Fruit fly (Drosophila melanogaster) whole organism, embryonic: ENCODE results near the gene CG6738.
A peak's percentile ranks its signal among the peaks of the same experiment; 100 is the strongest.

Source experiments
- Aef1 ChIP-seq: fragments of 200-800 bp; sonication (Bioruptor generic); IDR thresholded peaks from 3 replicates; pipeline ENCODE4 v1.3.6; 2022; ENCODE audit warnings: missing biosample characterization, missing genetic modification characterization
- Bgb ChIP-seq: fragments of 200-800 bp; sonication (Bioruptor generic); IDR thresholded peaks from 2 replicates; pipeline ENCODE4 v1.3.6; 2022; ENCODE audit warnings: missing biosample characterization, missing genetic modification characterization; ENCODE audit not compliant: partially characterized antibody
- CG10462 ChIP-seq: fragments of 200-800 bp; sonication (Bioruptor generic); optimal IDR thresholded peaks from 2 replicates; lab custom pipeline; 2016; ENCODE audit warnings: missing biosample characterization, missing genetic modification characterization
- CG10565 ChIP-seq: fragments of 200-800 bp; sonication (Bioruptor generic); optimal IDR thresholded peaks from 3 replicates; lab custom pipeline; 2016; ENCODE audit warnings: missing biosample characterization, mild to moderate bottlenecking, missing genetic modification characterization
- CG11093 ChIP-seq: fragments of 200-800 bp; sonication (Bioruptor generic); IDR thresholded peaks from 3 replicates; pipeline ENCODE4 v1.3.6; 2022; ENCODE audit warnings: missing biosample characterization, missing genetic modification characterization
- CG12744 ChIP-seq: fragments of 200-800 bp; sonication (Bioruptor generic); optimal IDR thresholded peaks from 2 replicates; lab custom pipeline; 2016; ENCODE audit warnings: missing biosample characterization, missing genetic modification characterization
- CG13287 ChIP-seq: fragments of 200-800 bp; sonication (Bioruptor generic); IDR thresholded peaks from 2 replicates; pipeline ENCODE4 v1.3.6; 2022; ENCODE audit warnings: missing biosample characterization, missing genetic modification characterization; ENCODE audit not compliant: partially characterized antibody
- CG15269 ChIP-seq: fragments of 200-800 bp; sonication (Bioruptor generic); optimal IDR thresholded peaks from 2 replicates; lab custom pipeline; 2018; ENCODE audit warnings: missing biosample characterization, mild to moderate bottlenecking, missing genetic modification characterization, moderate library complexity
- CG16815 ChIP-seq: fragments of 200-800 bp; sonication (Bioruptor generic); optimal IDR thresholded peaks from 3 replicates; lab custom pipeline; 2017; ENCODE audit warnings: missing biosample characterization, mild to moderate bottlenecking, missing genetic modification characterization
- CG17186 ChIP-seq: fragments of 200-800 bp; sonication (Bioruptor generic); optimal IDR thresholded peaks from 3 replicates; lab custom pipeline; 2017; ENCODE audit warnings: missing biosample characterization, missing genetic modification reagents, missing genetic modification characterization
- CG18476 ChIP-seq: fragments of 200-800 bp; sonication (Bioruptor generic); optimal IDR thresholded peaks from 2 replicates; lab custom pipeline; 2016; ENCODE audit warnings: missing biosample characterization, mild to moderate bottlenecking, missing genetic modification characterization
- CG2712 ChIP-seq: fragments of 200-800 bp; optimal IDR thresholded peaks from 3 replicates; lab custom pipeline; 2019; ENCODE audit warnings: missing biosample characterization, mild to moderate bottlenecking, missing genetic modification characterization, moderate library complexity
- CG31224 ChIP-seq: fragments of 200-800 bp; sonication (Bioruptor generic); IDR thresholded peaks from 2 replicates; pipeline ENCODE4 v1.3.6; 2022; ENCODE audit warnings: missing biosample characterization, missing genetic modification characterization
- CG32532 ChIP-seq: fragments of 200-800 bp; sonication (Bioruptor generic); IDR thresholded peaks from 2 replicates; pipeline ENCODE4 v1.3.6; 2022; ENCODE audit warnings: missing biosample characterization, missing genetic modification characterization
- CG32767 ChIP-seq: fragments of 200-800 bp; sonication (Bioruptor generic); IDR thresholded peaks from 2 replicates; pipeline ENCODE4 v1.3.6; 2022; ENCODE audit warnings: missing biosample characterization, missing genetic modification characterization
- CG34422 ChIP-seq: fragments of 200-800 bp; sonication (Bioruptor generic); IDR thresholded peaks from 3 replicates; pipeline ENCODE4 v1.3.6; 2022; ENCODE audit warnings: missing biosample characterization, missing genetic modification characterization
- CG4282 ChIP-seq: fragments of 200-800 bp; sonication (Bioruptor generic); optimal IDR thresholded peaks from 2 replicates; lab custom pipeline; 2016; ENCODE audit warnings: missing biosample characterization, missing genetic modification characterization
- CG6689 ChIP-seq: fragments of 200-800 bp; sonication (Bioruptor generic); IDR thresholded peaks from 2 replicates; pipeline ENCODE4 v1.3.6; 2022; ENCODE audit warnings: missing biosample characterization, missing genetic modification characterization
- CG6854 ChIP-seq: fragments of 200-800 bp; sonication (Bioruptor generic); optimal IDR thresholded peaks from 3 replicates; lab custom pipeline; 2017; ENCODE audit warnings: missing biosample characterization, mild to moderate bottlenecking, missing genetic modification characterization
- CG7357 ChIP-seq: fragments of 200-800 bp; sonication (Bioruptor generic); IDR thresholded peaks from 3 replicates; pipeline ENCODE4 v1.3.6; 2022; ENCODE audit warnings: missing biosample characterization, missing genetic modification characterization
- CG8388 ChIP-seq: fragments of 200-800 bp; sonication (Bioruptor generic); optimal IDR thresholded peaks from 2 replicates; lab custom pipeline; 2019; ENCODE audit warnings: missing biosample characterization, mild to moderate bottlenecking, missing genetic modification characterization, moderate library complexity
- CG9215 ChIP-seq: fragments of 200-800 bp; sonication (Bioruptor generic); IDR thresholded peaks from 2 replicates; pipeline ENCODE4 v1.3.6; 2022; ENCODE audit warnings: missing biosample characterization, missing genetic modification characterization
- CG9727 ChIP-seq: fragments of 200-800 bp; sonication (Bioruptor generic); optimal IDR thresholded peaks from 3 replicates; lab custom pipeline; 2017; ENCODE audit warnings: missing biosample characterization, mild to moderate bottlenecking, missing genetic modification characterization
- Camta ChIP-seq: fragments of 200-800 bp; sonication (Bioruptor generic); optimal IDR thresholded peaks from 2 replicates; lab custom pipeline; 2016; ENCODE audit warnings: missing biosample characterization, missing genetic modification characterization
- Dbx ChIP-seq: fragments of 200-800 bp; sonication (Bioruptor generic); IDR thresholded peaks from 3 replicates; pipeline ENCODE4 v1.3.6; 2022; ENCODE audit warnings: missing biosample characterization, missing genetic modification characterization
- Doc3 ChIP-seq: fragments of 200-800 bp; sonication (Bioruptor generic); IDR thresholded peaks from 3 replicates; pipeline ENCODE4 v1.3.6; 2022; ENCODE audit warnings: missing biosample characterization, missing genetic modification characterization; ENCODE audit not compliant: partially characterized antibody
- E2f2 ChIP-seq: fragments of 200-800 bp; sonication (Bioruptor generic); IDR thresholded peaks from 2 replicates; pipeline ENCODE4 v1.3.6; 2022; ENCODE audit warnings: missing biosample characterization, missing genetic modification characterization
- ERR ChIP-seq: fragments of 200-800 bp; sonication (Bioruptor generic); optimal IDR thresholded peaks from 2 replicates; lab custom pipeline; 2016; ENCODE audit warnings: missing biosample characterization, missing genetic modification characterization
- Fer1 ChIP-seq: fragments of 200-800 bp; sonication (Bioruptor generic); optimal IDR thresholded peaks from 2 replicates; lab custom pipeline; 2017; ENCODE audit warnings: missing biosample characterization, mild to moderate bottlenecking, missing genetic modification characterization
- HLHmδ ChIP-seq: fragments of 200-800 bp; sonication (Bioruptor generic); optimal IDR thresholded peaks from 2 replicates; lab custom pipeline; 2018; ENCODE audit warnings: missing biosample characterization, mild to moderate bottlenecking, missing genetic modification characterization, moderate library complexity
- Lpt ChIP-seq: fragments of >200 bp; optimal IDR thresholded peaks from 2 replicates; lab custom pipeline; 2018; ENCODE audit warnings: missing biosample characterization, missing genetic modification characterization
- Max ChIP-seq: fragments of 200-800 bp; sonication (Bioruptor generic); optimal IDR thresholded peaks from 2 replicates; lab custom pipeline; 2016; ENCODE audit warnings: missing biosample characterization, mild to moderate bottlenecking, missing genetic modification characterization
- Opbp ChIP-seq: fragments of 200-800 bp; sonication (Bioruptor generic); IDR thresholded peaks from 3 replicates; pipeline ENCODE4 v1.3.6; 2022; ENCODE audit warnings: missing biosample characterization, missing genetic modification characterization; ENCODE audit not compliant: partially characterized antibody
- Sry-β ChIP-seq: fragments of 200-800 bp; sonication (Bioruptor generic); optimal IDR thresholded peaks from 2 replicates; lab custom pipeline; 2018; ENCODE audit warnings: missing biosample characterization, mild to moderate bottlenecking, missing genetic modification characterization, moderate library complexity
- az2 ChIP-seq: fragments of 200-800 bp; sonication (Bioruptor generic); optimal IDR thresholded peaks from 3 replicates; lab custom pipeline; 2016; ENCODE audit warnings: missing biosample characterization, missing genetic modification characterization
- chif ChIP-seq, 2 experiments: fragments of 200-800 bp; sonication (Bioruptor generic); optimal IDR thresholded peaks; 3 replicates each; lab custom pipeline; 2016; ENCODE audit warnings: missing biosample characterization in 2 of 2, missing genetic modification characterization in 2 of 2
- chn ChIP-seq: fragments of 200-800 bp; sonication (Bioruptor generic); optimal IDR thresholded peaks from 2 replicates; lab custom pipeline; 2016; ENCODE audit warnings: missing biosample characterization, missing genetic modification characterization
- danr ChIP-seq: fragments of 200-800 bp; sonication (Bioruptor generic); IDR thresholded peaks from 2 replicates; pipeline ENCODE4 v1.3.6; 2022; ENCODE audit warnings: missing biosample characterization, missing genetic modification characterization
- gro ChIP-seq: fragments of 200-800 bp; sonication (Bioruptor generic); optimal IDR thresholded peaks from 2 replicates; lab custom pipeline; 2016; ENCODE audit warnings: missing biosample characterization, missing genetic modification characterization
- ken ChIP-seq: fragments of 200-800 bp; sonication (Bioruptor generic); IDR thresholded peaks from 3 replicates; pipeline ENCODE4 v1.3.6; 2022; ENCODE audit warnings: missing biosample characterization, missing genetic modification characterization
- kni ChIP-seq: fragments of 200-800 bp; sonication (Bioruptor generic); optimal IDR thresholded peaks from 3 replicates; lab custom pipeline; 2017; ENCODE audit warnings: mild to moderate bottlenecking, missing biosample characterization, missing genetic modification reagents, missing genetic modification characterization
- maf-S ChIP-seq: fragments of 200-800 bp; sonication (Bioruptor generic); optimal IDR thresholded peaks from 2 replicates; lab custom pipeline; 2016; ENCODE audit warnings: missing biosample characterization, missing genetic modification characterization
- peb ChIP-seq: fragments of 200-800 bp; sonication (Bioruptor generic); IDR thresholded peaks from 2 replicates; pipeline ENCODE4 v1.3.6; 2022; ENCODE audit warnings: missing biosample characterization, missing genetic modification characterization
- pita ChIP-seq: fragments of 200-800 bp; sonication (Bioruptor generic); optimal IDR thresholded peaks from 2 replicates; lab custom pipeline; 2017; ENCODE audit warnings: missing biosample characterization, mild to moderate bottlenecking, missing genetic modification characterization
- pum ChIP-seq: fragments of 200-800 bp; sonication (Bioruptor generic); optimal IDR thresholded peaks from 2 replicates; lab custom pipeline; 2016; ENCODE audit warnings: missing biosample characterization, missing genetic modification characterization
- pzg ChIP-seq: fragments of 200-800 bp; sonication (Bioruptor generic); optimal IDR thresholded peaks from 3 replicates; lab custom pipeline; 2018; ENCODE audit warnings: missing biosample characterization, mild to moderate bottlenecking, missing genetic modification characterization, moderate library complexity
- stc ChIP-seq: fragments of 200-800 bp; sonication (Bioruptor generic); IDR thresholded peaks from 2 replicates; pipeline ENCODE4 v1.3.6; 2022; ENCODE audit warnings: missing biosample characterization, missing genetic modification characterization
- tio ChIP-seq: fragments of 200-800 bp; sonication (Bioruptor generic); optimal IDR thresholded peaks from 2 replicates; lab custom pipeline; 2017; ENCODE audit warnings: missing biosample characterization, missing genetic modification characterization, inconsistent platforms
- unc-4 ChIP-seq: fragments of 200-800 bp; sonication (Bioruptor generic); IDR thresholded peaks from 2 replicates; pipeline ENCODE4 v1.3.6; 2022; ENCODE audit warnings: missing biosample characterization, missing genetic modification characterization; ENCODE audit not compliant: partially characterized antibody

Gene CG6738

DNA sequence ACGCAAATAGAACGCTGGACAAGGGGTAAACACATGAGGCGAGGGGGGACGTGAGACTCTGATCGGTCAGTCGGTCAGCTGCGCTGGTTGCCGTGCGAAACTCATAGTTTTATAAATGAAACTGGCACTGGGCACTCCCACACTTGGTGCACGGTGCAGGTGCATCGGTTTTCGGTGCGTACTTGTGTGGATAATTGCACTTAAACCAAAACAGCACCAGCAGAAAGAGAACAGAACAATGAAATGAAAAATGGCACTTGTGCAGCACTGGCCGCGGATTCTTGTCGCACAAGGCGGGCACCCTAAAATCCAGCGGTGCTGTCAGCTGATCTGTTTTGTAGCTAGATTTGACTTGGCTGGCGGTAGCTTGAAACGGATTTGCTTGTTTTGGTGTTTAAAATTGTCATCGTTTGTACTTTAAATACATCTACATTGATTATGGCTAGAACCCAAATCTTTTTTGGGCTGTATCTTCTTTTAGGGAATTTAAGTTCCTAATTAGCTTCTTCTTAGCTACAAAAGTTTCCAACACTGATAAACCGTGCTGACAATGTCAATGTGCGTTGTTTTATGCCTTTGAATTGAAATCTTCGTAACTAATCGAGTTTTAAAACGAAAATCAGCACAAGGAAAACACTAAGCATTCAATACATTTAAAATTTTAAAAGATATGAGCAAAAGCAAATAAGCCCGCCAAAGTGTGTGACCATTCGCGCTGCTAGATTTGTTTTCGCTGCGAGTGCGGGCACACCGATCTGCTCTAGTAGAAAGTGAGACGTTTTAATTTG is 18.5 kb downstream of the CG6738 start, which contains the start of the genes Rassf and CenB1A (continued):
- TF ChIP-seq CG32532 (GFP tag; lab: Robert Waterston, UW) (peak; percentile 27; the same call in 1 of the 2 replicates), danr (no peak), Sry-β (GFP tag; lab: Kevin White, UChicago) (peak; percentile 97), pzg (peak; percentile 50), maf-S (peak; percentile 65), CG34422 (GFP tag; lab: Robert Waterston, UW) (peak; percentile 89; the same call in 1 of the 3 replicates), stc (GFP tag; lab: Robert Waterston, UW) (no peak), CG9215 (GFP tag; lab: Robert Waterston, UW) (peak; percentile 57), Dbx (GFP tag; lab: Robert Waterston, UW) (0 out of 3 replicates have a peak, but pooled peaks have one; percentile 47), az2 (GFP tag; lab: Kevin White, UChicago) (peak; percentile 18), E2f2 (GFP tag; lab: Robert Waterston, UW) (peak; percentile 86), CG10462 (GFP tag; lab: Kevin White, UChicago) (peak; percentile 24), Camta (GFP tag; lab: Kevin White, UChicago) (no peak), peb (no peak), CG8388 (peak; percentile 9), CG11093 (no peak), CG10565 (no peak), Max (peak; percentile 34), CG32767 (0 out of 2 replicates have a peak, but pooled peaks have one; percentile 32), Aef1 (GFP tag; lab: Robert Waterston, UW) (peak; percentile 52; the same call in 2 of the 3 replicates), CG15269 (tag; lab: Kevin White, UChicago) (peak; percentile 11), CG4282 (peak; percentile 23), CG2712 (peak; percentile 14), ken (GFP tag; lab: Robert Waterston, UW) (peak; percentile 53; the same call in 1 of the 3 replicates), CG6689 (peak; percentile 31; the same call in 1 of the 2 replicates), CG13287 (GFP tag; lab: Robert Waterston, UW) (peak; percentile 74), pum (GFP tag; lab: Kevin White, UChicago) (peak; percentile 48), CG16815 (GFP tag; lab: Kevin White, UChicago) (no peak), chif (GFP tag; optimal IDR thresholded peaks at IDR 0.05; lab: Kevin White, UChicago) (peak in 1 of 2 experiments; percentile 36), CG6854 (peak; percentile 19), CG7357 (GFP tag; lab: Robert Waterston, UW) (0 out of 3 replicates have a peak, but pooled peaks have one; percentile 40), CG12744 (peak; percentile 51), Fer1 (GFP tag; lab: Kevin White, UChicago) (peak; percentile 18), Opbp (no peak), Doc3 (GFP tag; lab: Robert Waterston, UW) (no peak), CG17186 (peak; percentile 38), CG31224 (0 out of 2 replicates have a peak, but pooled peaks have one; percentile 15), CG18476 (peak; percentile 36), tio (GFP tag; lab: Kevin White, UChicago) (no peak), Bgb (peak; percentile 40; the same call in 1 of the 2 replicates), unc-4 (GFP tag; lab: Robert Waterston, UW) (peak; percentile 46), HLHmδ (GFP tag; lab: Kevin White, UChicago) (no peak), Lpt (GFP tag; lab: Kevin White, UChicago) (no peak), kni (peak; percentile 45), pita (no peak), gro (GFP tag; lab: Kevin White, UChicago) (no peak), chn (peak; percentile 50), CG9727 (GFP tag; lab: Kevin White, UChicago) (peak; percentile 13), ERR (GFP tag; lab: Kevin White, UChicago) (peak; percentile 34)
